Fruit fly (Drosophila melanogaster): ENCODE results near the gene CG9121.

The CG9121 gene

DNA sequence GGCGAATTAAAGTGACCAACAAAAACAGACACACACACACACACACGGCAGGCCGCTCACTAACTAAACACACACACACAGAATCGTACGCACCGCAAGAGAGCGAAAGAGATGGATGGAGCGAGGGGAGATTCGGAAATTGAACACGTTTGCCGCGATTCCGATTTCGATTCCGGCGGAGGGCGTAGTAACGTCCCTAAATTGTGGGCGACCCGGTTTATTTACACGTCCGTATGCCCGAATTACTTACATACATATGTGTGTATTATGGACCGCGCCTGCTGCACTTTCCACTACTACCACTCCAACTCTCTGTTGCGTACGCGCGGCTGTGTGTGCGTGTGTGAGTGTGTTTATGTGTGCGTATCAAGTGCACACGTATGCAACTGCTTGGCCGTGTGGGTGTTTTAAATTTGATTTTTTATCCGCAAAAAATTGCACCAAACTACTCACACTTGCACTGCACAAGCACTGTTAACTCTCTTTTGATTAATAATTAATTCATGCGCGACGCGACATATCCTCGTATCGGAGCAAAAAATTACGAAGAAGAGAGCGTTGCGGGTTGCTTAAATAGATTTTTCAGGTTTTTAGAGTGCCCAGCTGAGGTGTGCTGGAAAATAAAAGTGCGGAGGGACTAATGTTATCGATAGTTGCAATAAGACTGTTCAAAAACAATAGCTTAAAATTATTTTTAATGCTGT lies 42.3 kb upstream of the CG9121 start, which contains the start of gene Pgant5 (continued):
- TF ChIP-seq CG18599 (GFP tag; optimal IDR thresholded peaks at IDR 0.05) (peak; percentile 41), CG6765 (GFP tag; optimal IDR thresholded peaks at IDR 0.05) (peak; percentile 42), Hr3 (GFP tag; optimal IDR thresholded peaks at IDR 0.05) (no peak), Lhr (GFP tag; optimal IDR thresholded peaks at IDR 0.05) (peak; percentile 47), YL-1 (GFP tag; optimal IDR thresholded peaks at IDR 0.05) (peak; percentile 48), Jarid2 (GFP tag; optimal IDR thresholded peaks at IDR 0.05) (peak; percentile 90), Pdp1 (GFP tag; optimal IDR thresholded peaks at IDR 0.05) (peak in 1 of 2 experiments; percentile 29), pho (GFP tag; optimal IDR thresholded peaks at IDR 0.05) (peak; percentile 24), Oli (tag; optimal IDR thresholded peaks at IDR 0.05) (no peak), CG15479 (GFP tag; optimal IDR thresholded peaks at IDR 0.05) (peak; percentile 79), CG11696 (GFP tag; IDR thresholded peaks at IDR 0.05) (no peak), CG12659 (GFP tag; optimal IDR thresholded peaks at IDR 0.05) (peak; percentile 55), MTF-1 (GFP tag; optimal IDR thresholded peaks at IDR 0.05; ENCODE audit: borderline replicate concordance) (peak; percentile 20), Bgb (GFP tag; IDR thresholded peaks at IDR 0.05; ENCODE audit: partially characterized antibody) (peak; percentile 31; the same call in 1 of the 2 replicates), Doc2 (GFP tag; IDR thresholded peaks at IDR 0.05) (no peak), CG10543 (GFP tag; optimal IDR thresholded peaks at IDR 0.05) (peak; percentile 26), CG12299 (tag; optimal IDR thresholded peaks at IDR 0.05) (peak; percentile 5), CG7556 (GFP tag; optimal IDR thresholded peaks at IDR 0.05) (peak; percentile 12), tx (GFP tag; optimal IDR thresholded peaks at IDR 0.05) (peak; percentile 3), CG34376 (GFP tag; optimal IDR thresholded peaks at IDR 0.05) (peak; percentile 72), CG7745 (tag; optimal IDR thresholded peaks at IDR 0.05) (peak; percentile 50), Eip74EF (GFP tag; optimal IDR thresholded peaks at IDR 0.05) (peak in 1 of 2 experiments; percentile 72), cg (GFP tag; optimal IDR thresholded peaks at IDR 0.05) (peak; percentile 100), Hand (GFP tag; optimal IDR thresholded peaks at IDR 0.05) (peak; percentile 42), ci (GFP tag; IDR thresholded peaks at IDR 0.05) (0 out of 3 replicates have a peak, but pooled peaks have one; percentile 19), z (GFP tag; IDR thresholded peaks at IDR 0.05) (0 out of 3 replicates have a peak, but pooled peaks have one; percentile 17), amos (GFP tag; IDR thresholded peaks at IDR 0.05; ENCODE audit: partially characterized antibody) (peak; percentile 10), klu (GFP tag; IDR thresholded peaks at IDR 0.05) (0 out of 2 replicates have a peak, but pooled peaks have one; percentile 12), ara (GFP tag; IDR thresholded peaks at IDR 0.05) (peak; percentile 6; the same call in 1 of the 2 replicates), her (GFP tag; optimal IDR thresholded peaks at IDR 0.05) (no peak), br (optimal IDR thresholded peaks at IDR 0.05) (no peak), CG6854 (GFP tag; optimal IDR thresholded peaks at IDR 0.05) (no peak), nau (GFP tag; optimal IDR thresholded peaks at IDR 0.05) (peak; percentile 38), CG2199 (GFP tag; IDR thresholded peaks at IDR 0.05) (no peak), dmrt99B (tag; optimal IDR thresholded peaks at IDR 0.05) (no peak), Lim3 (GFP tag; IDR thresholded peaks at IDR 0.05) (no peak), ab (GFP tag; optimal IDR thresholded peaks at IDR 0.05) (no peak), Dad (GFP tag; optimal IDR thresholded peaks at IDR 0.05) (no peak), bsh (GFP tag; optimal IDR thresholded peaks at IDR 0.05) (peak; percentile 0 to 31), ro (GFP tag; IDR thresholded peaks at IDR 0.05) (no peak), CrebB (tag; optimal IDR thresholded peaks at IDR 0.05) (peak; percentile 19), chinmo (GFP tag; IDR thresholded peaks at IDR 0.05; ENCODE audit: partially characterized antibody) (0 out of 4 replicates have a peak, but pooled peaks have one; percentile 79), MBD-R2 (GFP tag; IDR thresholded peaks at IDR 0.05) (peak; percentile 24; the same call in 1 of the 2 replicates), Elba2 (GFP tag; optimal IDR thresholded peaks at IDR 0.05) (peak; percentile 64), row (GFP tag; IDR thresholded peaks at IDR 0.05) (peak; percentile 36; the same call in 2 of the 3 replicates), sd (tag; optimal IDR thresholded peaks at IDR 0.05) (peak; percentile 13), Fer3 (tag; optimal IDR thresholded peaks at IDR 0.05) (no peak), gcm (GFP tag; optimal IDR thresholded peaks at IDR 0.05) (peak; percentile 55)

All from whole organism, embryonic.